Fruit fly (Drosophila melanogaster): ENCODE results near the gene CG13625.

The CG13625 gene

DNA sequence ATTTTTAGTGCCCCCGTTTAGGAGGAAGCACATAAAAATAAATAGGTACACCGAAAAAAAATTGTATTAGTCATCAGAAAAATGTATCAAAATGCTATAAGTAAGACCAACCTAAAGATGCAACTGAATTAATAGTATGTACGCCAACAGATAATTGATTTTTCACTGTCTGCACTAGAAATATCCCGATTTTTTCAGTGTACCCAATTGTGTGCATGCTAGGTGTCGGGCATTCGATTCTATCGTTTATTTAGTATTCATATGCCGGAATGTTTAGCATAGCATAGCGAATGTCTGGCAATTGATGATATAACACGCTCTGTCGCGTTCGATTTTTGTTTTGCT lies 17.6 kb downstream of the CG13625 start (continued):
- TF ChIP-seq CG1602 (GFP tag; optimal IDR thresholded peaks at IDR 0.05): peak; percentile 84

DNA sequence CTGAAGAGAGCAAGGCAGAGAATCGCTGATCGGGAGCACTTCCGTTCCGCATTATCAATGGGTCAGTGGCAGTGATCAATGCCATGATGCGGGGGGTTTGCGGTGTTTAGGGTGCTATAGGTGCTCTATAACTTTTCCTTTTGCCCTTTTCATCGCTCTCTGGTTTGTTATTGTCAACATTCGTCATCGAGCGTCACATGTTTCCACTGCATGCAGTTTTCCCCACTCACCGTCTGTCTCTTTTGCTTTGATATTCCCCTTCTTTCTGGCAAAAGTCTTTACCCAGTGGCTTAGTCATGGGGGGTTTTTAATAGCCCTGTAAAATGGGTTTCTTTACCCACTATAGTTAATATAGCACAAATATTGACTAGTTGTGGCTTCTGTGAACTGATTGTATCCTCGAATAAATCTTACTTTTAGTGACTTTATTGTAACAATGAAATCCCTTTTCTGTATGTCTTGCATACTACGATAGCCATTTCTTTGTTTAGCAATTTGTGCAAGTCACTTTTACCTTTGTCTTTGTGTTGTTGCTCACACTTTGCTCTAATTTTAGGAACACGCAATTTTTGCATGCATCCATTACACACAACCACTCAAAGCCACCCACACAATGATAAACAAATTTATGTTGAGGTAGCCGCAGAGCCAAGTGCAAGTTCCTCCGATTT lies 18.1 kb downstream of the CG13625 start:
- TF ChIP-seq crol (GFP tag; IDR thresholded peaks at IDR 0.05): peak; percentile 60
- TF ChIP-seq Med (GFP tag): peak; percentile 68
- no peak for TF ChIP-seq lbe (GFP tag; optimal IDR thresholded peaks at IDR 0.05)
- TF ChIP-seq CG30403 (GFP tag; optimal IDR thresholded peaks at IDR 0.05): no peak
- no peak for TF ChIP-seq nerfin-2 (GFP tag; IDR thresholded peaks at IDR 0.05; ENCODE audit: partially characterized antibody)
- no peak for TF ChIP-seq mld (GFP tag; IDR thresholded peaks at IDR 0.05; ENCODE audit: partially characterized antibody)
- no peak for TF ChIP-seq CG2202 (tag; optimal IDR thresholded peaks at IDR 0.05)
- TF ChIP-seq Eip74EF (GFP tag; optimal IDR thresholded peaks at IDR 0.05): peak in 1 of 2 experiments; percentile 45
- TF ChIP-seq Sox102F (GFP tag; optimal IDR thresholded peaks at IDR 0.05): no peak
- TF ChIP-seq jing (GFP tag; optimal IDR thresholded peaks at IDR 0.05): no peak
- no peak for TF ChIP-seq ttk (GFP tag; IDR thresholded peaks at IDR 0.05)
- no peak for TF ChIP-seq cwo (GFP tag; optimal IDR thresholded peaks at IDR 0.05)
- no peak for TF ChIP-seq CG10147 (GFP tag; optimal IDR thresholded peaks at IDR 0.05)
- peak; percentile 11 for TF ChIP-seq sug (tag; optimal IDR thresholded peaks at IDR 0.05)
- no peak for TF ChIP-seq slou (GFP tag; optimal IDR thresholded peaks at IDR 0.05)
- no peak for TF ChIP-seq CG4328 (GFP tag; optimal IDR thresholded peaks at IDR 0.05)
- 0 out of 2 replicates have a peak, but pooled peaks have one; percentile 15 for TF ChIP-seq stc (GFP tag; IDR thresholded peaks at IDR 0.05)
- peak in 1 of 2 experiments; percentile 20 for TF ChIP-seq Trl (optimal IDR thresholded peaks at IDR 0.05)
- no peak for TF ChIP-seq Trl (GFP tag; optimal IDR thresholded peaks at IDR 0.05)
- TF ChIP-seq toy (GFP tag; IDR thresholded peaks at IDR 0.05): no peak
- no peak for TF ChIP-seq CG10979 (tag; optimal IDR thresholded peaks at IDR 0.05)
- no peak for TF ChIP-seq CrebB (tag; optimal IDR thresholded peaks at IDR 0.05)
- no peak for TF ChIP-seq Ravus (GFP tag; IDR thresholded peaks at IDR 0.05)
- TF ChIP-seq Blimp-1 (GFP tag; optimal IDR thresholded peaks at IDR 0.05): peak; percentile 2
- no peak for TF ChIP-seq Doc3 (GFP tag; IDR thresholded peaks at IDR 0.05; ENCODE audit: partially characterized antibody)
- TF ChIP-seq vvl (GFP tag; IDR thresholded peaks at IDR 0.05): peak; percentile 14; the same call in 1 of the 2 replicates

dm6 chr3R:24565748-24566239 lies 19.2 kb downstream of the CG13625 start:
- TF ChIP-seq CG14965 (GFP tag; optimal IDR thresholded peaks at IDR 0.05; ENCODE audit: borderline replicate concordance) (peak; percentile 30), CG14014 (GFP tag; IDR thresholded peaks at IDR 0.05) (peak; percentile 70; the same call in 1 of the 2 replicates), CoRest (tag; optimal IDR thresholded peaks at IDR 0.05) (peak; percentile 10), Fer2 (tag; optimal IDR thresholded peaks at IDR 0.05) (peak; percentile 8), CG3407 (GFP tag; optimal IDR thresholded peaks at IDR 0.05) (peak; percentile 69), CG10462 (GFP tag; optimal IDR thresholded peaks at IDR 0.05) (peak; percentile 8), Bteb2 (GFP tag; optimal IDR thresholded peaks at IDR 0.05) (no peak), CG2202 (tag; optimal IDR thresholded peaks at IDR 0.05) (peak; percentile 58), CG10543 (GFP tag; optimal IDR thresholded peaks at IDR 0.05) (peak; percentile 96), salm (tag; optimal IDR thresholded peaks at IDR 0.05) (peak; percentile 66), CG12219 (GFP tag; optimal IDR thresholded peaks at IDR 0.05) (peak; percentile 30), sens (GFP tag) (peak; percentile 91), Hand (GFP tag; optimal IDR thresholded peaks at IDR 0.05) (peak; percentile 84), kni (GFP tag; optimal IDR thresholded peaks at IDR 0.05) (peak; percentile 88), CG14860 (GFP tag; IDR thresholded peaks at IDR 0.05; ENCODE audit: partially characterized antibody) (no peak), chif (GFP tag; optimal IDR thresholded peaks at IDR 0.05) (peak in 1 of 2 experiments; percentile 14), Hr78 (GFP tag; optimal IDR thresholded peaks at IDR 0.05) (peak in 1 of 2 experiments; percentile 26), CG11560 (tag; IDR thresholded peaks at IDR 0.05) (no peak), HLH3B (GFP tag; IDR thresholded peaks at IDR 0.05) (peak; percentile 45; the same call in 1 of the 2 replicates), E2f2 (GFP tag; IDR thresholded peaks at IDR 0.05) (peak; percentile 54; the same call in 1 of the 2 replicates), CG11456 (GFP tag; IDR thresholded peaks at IDR 0.05) (no peak)

Data from whole organism, embryonic.